Fruit fly (Drosophila melanogaster) whole organism, embryonic: ENCODE data around the gene Pgant35A.

Experiments
- Atf6 ChIP-seq: fragments of 200-800 bp; sonication (Bioruptor generic); IDR thresholded peaks from 2 replicates; pipeline ENCODE4 v1.3.6; 2022; ENCODE audit warnings: missing biosample characterization, missing genetic modification characterization
- B-H2 ChIP-seq: fragments of 200-800 bp; sonication (Bioruptor generic); optimal IDR thresholded peaks from 2 replicates; lab custom pipeline; 2018; ENCODE audit warnings: missing biosample characterization, mild to moderate bottlenecking, missing genetic modification characterization
- CG11695 ChIP-seq: fragments of 200-800 bp; sonication (Bioruptor generic); IDR thresholded peaks from 3 replicates; pipeline ENCODE4 v1.3.6; 2022; ENCODE audit warnings: missing biosample characterization, missing genetic modification characterization
- CG11723 ChIP-seq: fragments of 200-800 bp; sonication (Bioruptor generic); optimal IDR thresholded peaks from 2 replicates; lab custom pipeline; 2017; ENCODE audit warnings: missing biosample characterization, mild to moderate bottlenecking, missing genetic modification characterization
- CG13296 ChIP-seq: fragments of 200-800 bp; sonication (Bioruptor generic); optimal IDR thresholded peaks from 3 replicates; lab custom pipeline; 2018; ENCODE audit warnings: missing biosample characterization, mild to moderate bottlenecking, missing genetic modification characterization
- CG15269 ChIP-seq: fragments of 200-800 bp; sonication (Bioruptor generic); optimal IDR thresholded peaks from 2 replicates; lab custom pipeline; 2018; ENCODE audit warnings: missing biosample characterization, mild to moderate bottlenecking, missing genetic modification characterization, moderate library complexity
- CG17568 ChIP-seq: fragments of 200-800 bp; sonication (Bioruptor generic); optimal IDR thresholded peaks from 2 replicates; lab custom pipeline; 2018; ENCODE audit warnings: missing biosample characterization, mild to moderate bottlenecking, missing genetic modification characterization, moderate library complexity
- CG18619 ChIP-seq: fragments of 200-800 bp; sonication (Bioruptor generic); optimal IDR thresholded peaks from 3 replicates; lab custom pipeline; 2017; ENCODE audit warnings: missing biosample characterization, mild to moderate bottlenecking, missing genetic modification characterization
- CG2199 ChIP-seq: fragments of 200-800 bp; sonication (Bioruptor generic); IDR thresholded peaks from 3 replicates; pipeline ENCODE4 v1.3.6; 2022; ENCODE audit warnings: missing biosample characterization, missing genetic modification characterization
- CG2678 ChIP-seq: fragments of 200-800 bp; sonication (Bioruptor generic); optimal IDR thresholded peaks from 3 replicates; lab custom pipeline; 2019; ENCODE audit warnings: missing biosample characterization, mild to moderate bottlenecking, missing genetic modification characterization, moderate library complexity
- CG4360 ChIP-seq: fragments of 200-800 bp; sonication (Bioruptor generic); IDR thresholded peaks from 2 replicates; pipeline ENCODE4 v1.3.6; 2022; ENCODE audit warnings: missing biosample characterization, missing genetic modification characterization
- CG4424 ChIP-seq: fragments of 200-800 bp; sonication (Bioruptor generic); optimal IDR thresholded peaks from 3 replicates; lab custom pipeline; 2016; ENCODE audit warnings: missing biosample characterization, missing genetic modification characterization
- CG4820 ChIP-seq: fragments of 200-800 bp; sonication (Bioruptor generic); optimal IDR thresholded peaks from 3 replicates; lab custom pipeline; 2016; ENCODE audit warnings: missing biosample characterization, missing genetic modification characterization
- CG5180 ChIP-seq: fragments of 200-800 bp; sonication (Bioruptor generic); optimal IDR thresholded peaks from 3 replicates; lab custom pipeline; 2017; ENCODE audit warnings: missing biosample characterization, missing genetic modification characterization, mild to moderate bottlenecking, moderate library complexity, missing genetic modification reagents
- CG6175 ChIP-seq: fragments of 200-800 bp; sonication (Bioruptor generic); IDR thresholded peaks from 3 replicates; pipeline ENCODE4 v1.3.6; 2022; ENCODE audit warnings: missing biosample characterization, missing genetic modification characterization
- CG6654 ChIP-seq: fragments of 200-800 bp; sonication (Bioruptor generic); optimal IDR thresholded peaks from 2 replicates; lab custom pipeline; 2017; ENCODE audit warnings: missing biosample characterization, mild to moderate bottlenecking, missing genetic modification characterization
- CG6791 ChIP-seq: fragments of 200-800 bp; sonication (Bioruptor generic); IDR thresholded peaks from 3 replicates; pipeline ENCODE4 v1.3.6; 2022; ENCODE audit warnings: missing biosample characterization, missing genetic modification characterization; ENCODE audit not compliant: partially characterized antibody
- CG7745 ChIP-seq: fragments of 200-800 bp; sonication (Bioruptor generic); optimal IDR thresholded peaks from 2 replicates; lab custom pipeline; 2018; ENCODE audit warnings: missing biosample characterization, mild to moderate bottlenecking, missing genetic modification characterization, moderate library complexity
- Chrac-16 ChIP-seq: fragments of 200-800 bp; sonication (Bioruptor generic); optimal IDR thresholded peaks from 3 replicates; lab custom pipeline; 2016; ENCODE audit warnings: missing biosample characterization, missing genetic modification characterization
- Dbx ChIP-seq: fragments of 200-800 bp; sonication (Bioruptor generic); IDR thresholded peaks from 3 replicates; pipeline ENCODE4 v1.3.6; 2022; ENCODE audit warnings: missing biosample characterization, missing genetic modification characterization
- ERR ChIP-seq: fragments of 200-800 bp; sonication (Bioruptor generic); optimal IDR thresholded peaks from 2 replicates; lab custom pipeline; 2016; ENCODE audit warnings: missing biosample characterization, missing genetic modification characterization
- Eip74EF ChIP-seq, 2 experiments: fragments of 200-800 bp in 1 of 2; fragments of >200 bp in 1 of 2; sonication (Bioruptor generic) in 1 of 2; optimal IDR thresholded peaks; 2 replicates each; lab custom pipeline; 2017 to 2019; ENCODE audit warnings: missing biosample characterization in 2 of 2, missing genetic modification characterization in 2 of 2, mild to moderate bottlenecking in 1 of 2, moderate library complexity in 1 of 2
- Fer1 ChIP-seq: fragments of 200-800 bp; sonication (Bioruptor generic); optimal IDR thresholded peaks from 2 replicates; lab custom pipeline; 2017; ENCODE audit warnings: missing biosample characterization, mild to moderate bottlenecking, missing genetic modification characterization
- HmgZ ChIP-seq: fragments of 200-800 bp; sonication (Bioruptor generic); optimal IDR thresholded peaks from 2 replicates; lab custom pipeline; 2018; ENCODE audit warnings: missing biosample characterization, mild to moderate bottlenecking, missing genetic modification characterization
- Jarid2 ChIP-seq: fragments of 200-800 bp; sonication (Bioruptor generic); optimal IDR thresholded peaks from 3 replicates; lab custom pipeline; 2017; ENCODE audit warnings: mild to moderate bottlenecking, missing biosample characterization, missing genetic modification reagents, missing genetic modification characterization
- Meics ChIP-seq: fragments of 200-800 bp; sonication (Bioruptor generic); optimal IDR thresholded peaks from 2 replicates; lab custom pipeline; 2017; ENCODE audit warnings: missing biosample characterization, mild to moderate bottlenecking, missing genetic modification characterization
- Myb ChIP-seq: fragments of 200-800 bp; sonication (Bioruptor generic); optimal IDR thresholded peaks from 2 replicates; lab custom pipeline; 2016; ENCODE audit warnings: missing biosample characterization, missing genetic modification characterization
- ab ChIP-seq: fragments of 200-800 bp; sonication (Bioruptor generic); optimal IDR thresholded peaks from 2 replicates; lab custom pipeline; 2016; ENCODE audit warnings: missing biosample characterization, missing genetic modification characterization
- amos ChIP-seq: fragments of 200-800 bp; sonication (Bioruptor generic); IDR thresholded peaks from 2 replicates; pipeline ENCODE4 v1.3.6; 2022; ENCODE audit warnings: missing biosample characterization, missing genetic modification characterization; ENCODE audit not compliant: partially characterized antibody
- bbx ChIP-seq: fragments of 200-800 bp; sonication (Bioruptor generic); IDR thresholded peaks from 2 replicates; pipeline ENCODE4 v1.3.6; 2022; ENCODE audit warnings: missing biosample characterization, missing genetic modification characterization; ENCODE audit not compliant: partially characterized antibody
- btn ChIP-seq: fragments of 200-800 bp; sonication (Bioruptor generic); optimal IDR thresholded peaks from 2 replicates; lab custom pipeline; 2016; ENCODE audit warnings: missing biosample characterization, missing genetic modification characterization
- chinmo ChIP-seq: fragments of 200-800 bp; sonication (Bioruptor generic); IDR thresholded peaks from 4 replicates; pipeline ENCODE4 v1.3.6; 2022; ENCODE audit warnings: missing biosample characterization, missing genetic modification characterization; ENCODE audit not compliant: partially characterized antibody
- chn ChIP-seq: fragments of 200-800 bp; sonication (Bioruptor generic); optimal IDR thresholded peaks from 2 replicates; lab custom pipeline; 2016; ENCODE audit warnings: missing biosample characterization, missing genetic modification characterization
- esg ChIP-seq: fragments of 200-800 bp; sonication (Bioruptor generic); conservative IDR thresholded peaks from 2 replicates; pipeline ENCODE4 v1.3.6; 2022; ENCODE audit warnings: missing biosample characterization, missing genetic modification characterization
- ewg ChIP-seq: fragments of 200-800 bp; sonication (Bioruptor generic); optimal IDR thresholded peaks from 3 replicates; lab custom pipeline; 2017; ENCODE audit warnings: mild to moderate bottlenecking, missing biosample characterization, missing genetic modification reagents, missing genetic modification characterization
- hb ChIP-seq: fragments of 200-800 bp; sonication (Bioruptor generic); IDR thresholded peaks from 3 replicates; pipeline ENCODE4 v1.3.6; 2022; ENCODE audit warnings: missing biosample characterization, missing genetic modification characterization; ENCODE audit not compliant: partially characterized antibody
- hbn ChIP-seq: fragments of 200-800 bp; sonication (Bioruptor generic); IDR thresholded peaks from 2 replicates; pipeline ENCODE4 v1.3.6; 2022; ENCODE audit warnings: missing biosample characterization, missing genetic modification characterization; ENCODE audit not compliant: partially characterized antibody
- kah ChIP-seq: fragments of 200-800 bp; sonication (Bioruptor generic); optimal IDR thresholded peaks from 2 replicates; lab custom pipeline; 2018; ENCODE audit warnings: missing biosample characterization, mild to moderate bottlenecking, missing genetic modification characterization
- knrl ChIP-seq: fragments of 200-800 bp; sonication (Bioruptor generic); IDR thresholded peaks from 3 replicates; pipeline ENCODE4 v1.3.6; 2022; ENCODE audit warnings: missing biosample characterization, missing genetic modification characterization; ENCODE audit not compliant: partially characterized antibody
- otp ChIP-seq: fragments of 200-800 bp; sonication (Bioruptor generic); IDR thresholded peaks from 3 replicates; pipeline ENCODE4, ENCODE4 v1.3.6; 2022; ENCODE audit warnings: missing biosample characterization, missing genetic modification characterization
- pan ChIP-seq, 4 experiments: fragments of >200 bp in 3 of 4; fragments of 200-800 bp in 1 of 4; sonication (Bioruptor generic) in 1 of 4; optimal IDR thresholded peaks in 3 of 4; IDR thresholded peaks in 1 of 4; 2 replicates each; pipeline versions ENCODE4 v1.3.6 to Lab custom; 2017 to 2022; ENCODE audit warnings: missing biosample characterization in 2 of 4, missing genetic modification characterization in 2 of 4, mixed read lengths in 1 of 4
- phol ChIP-seq: fragments of 200-800 bp; sonication (Bioruptor generic); optimal IDR thresholded peaks from 3 replicates; lab custom pipeline; 2018; ENCODE audit warnings: missing biosample characterization, mild to moderate bottlenecking, missing genetic modification characterization, moderate library complexity
- sisA ChIP-seq: fragments of 200-800 bp; sonication (Bioruptor generic); IDR thresholded peaks from 2 replicates; pipeline ENCODE4 v1.3.6; 2022; ENCODE audit warnings: missing biosample characterization, missing genetic modification characterization
- sob ChIP-seq: fragments of 200-800 bp; sonication (Bioruptor generic); IDR thresholded peaks from 2 replicates; pipeline ENCODE4 v1.3.6; 2022; ENCODE audit warnings: missing biosample characterization, missing genetic modification characterization
- vvl ChIP-seq: fragments of 200-800 bp; sonication (Bioruptor generic); IDR thresholded peaks from 2 replicates; pipeline ENCODE4 v1.3.6; 2022; ENCODE audit warnings: missing biosample characterization, missing genetic modification characterization
- yki ChIP-seq: fragments of >200 bp; optimal IDR thresholded peaks from 3 replicates; lab custom pipeline; 2018
- z ChIP-seq: fragments of 200-800 bp; sonication (Bioruptor generic); IDR thresholded peaks from 3 replicates; pipeline ENCODE4 v1.3.6; 2022; ENCODE audit warnings: missing biosample characterization, missing genetic modification characterization
- zen2 ChIP-seq: fragments of 200-800 bp; sonication (Bioruptor generic); IDR thresholded peaks from 3 replicates; pipeline ENCODE4 v1.3.6; 2022; ENCODE audit warnings: missing biosample characterization, missing genetic modification characterization; ENCODE audit not compliant: partially characterized antibody

Gene Pgant35A

dm6 chr2L:14409428-14409933, 50.4 kb downstream of the Pgant35A start, which contains the start of gene elB:
TSS of gene elB (minus strand) at chr2L:14409549.
- TF ChIP-seq Fer1 (GFP tag; lab: Kevin White, UChicago) (peak; percentile 45), CG2678 (tag; lab: Kevin White, UChicago) (no peak), CG17568 (GFP tag; lab: Kevin White, UChicago) (peak; percentile 15), pan (optimal IDR thresholded peaks at IDR 0.05; lab: Kevin White, UChicago) (no peak), pan (GFP tag; optimal IDR thresholded peaks at IDR 0.05 in 1 of 2, IDR thresholded peaks at IDR 0.05 in 1 of 2) (peak in 1 of 2 experiments; percentile 14), hb (GFP tag; lab: Robert Waterston, UW) (no peak), CG18619 (GFP tag; lab: Kevin White, UChicago) (peak; percentile 8), bbx (GFP tag; lab: Robert Waterston, UW) (0 out of 2 replicates have a peak, but pooled peaks have one; percentile 26), ab (GFP tag; lab: Kevin White, UChicago) (no peak), kah (GFP tag; lab: Kevin White, UChicago) (peak; percentile 91), vvl (GFP tag; lab: Robert Waterston, UW) (peak; percentile 71; the same call in 1 of the 2 replicates), Chrac-16 (no peak), Atf6 (peak; percentile 53; the same call in 1 of the 2 replicates), CG5180 (no peak), CG11723 (GFP tag; lab: Kevin White, UChicago) (no peak), Meics (peak; percentile 14), ERR (GFP tag; lab: Kevin White, UChicago) (no peak), otp (GFP tag; lab: Robert Waterston, UW) (0 out of 3 replicates have a peak, but pooled peaks have one; percentile 56), esg (GFP tag; lab: Robert Waterston, UW) (no peak), ewg (GFP tag; lab: Kevin White, UChicago) (peak; percentile 77), CG15269 (tag; lab: Kevin White, UChicago) (peak; percentile 33), amos (GFP tag; lab: Robert Waterston, UW) (peak; percentile 20; the same call in 1 of the 2 replicates), yki (lab: Kevin White, UChicago) (peak; percentile 96), Dbx (GFP tag; lab: Robert Waterston, UW) (peak; percentile 65; the same call in 2 of the 3 replicates), chn (GFP tag; lab: Kevin White, UChicago) (no peak), CG6175 (GFP tag; lab: Robert Waterston, UW) (peak; percentile 30; the same call in 1 of the 3 replicates), z (GFP tag; lab: Robert Waterston, UW) (peak; percentile 57; the same call in 2 of the 3 replicates), B-H2 (GFP tag; lab: Kevin White, UChicago) (peak; percentile 15), CG6654 (no peak), btn (peak; percentile 8), knrl (GFP tag; lab: Robert Waterston, UW) (no peak), chinmo (GFP tag; lab: Robert Waterston, UW) (peak; percentile 96; the same call in 3 of the 4 replicates), sisA (GFP tag; lab: Robert Waterston, UW) (no peak), CG11695 (GFP tag; lab: Robert Waterston, UW) (peak; percentile 36; the same call in 1 of the 3 replicates), hbn (GFP tag; lab: Robert Waterston, UW) (peak; percentile 38; the same call in 1 of the 2 replicates), Jarid2 (GFP tag; lab: Kevin White, UChicago) (peak; percentile 95), sob (peak; percentile 64; the same call in 1 of the 2 replicates), Eip74EF (GFP tag; optimal IDR thresholded peaks at IDR 0.05; lab: Kevin White, UChicago) (peak in 1 of 2 experiments; percentile 41), CG13296 (GFP tag; lab: Kevin White, UChicago) (peak; percentile 6), CG6791 (peak; percentile 35; the same call in 2 of the 3 replicates), zen2 (GFP tag; lab: Robert Waterston, UW) (peak; percentile 91), HmgZ (tag; lab: Kevin White, UChicago) (peak; percentile 38), CG4820 (GFP tag; lab: Kevin White, UChicago) (no peak), Myb (GFP tag; lab: Kevin White, UChicago) (no peak), CG7745 (tag; lab: Kevin White, UChicago) (no peak), CG2199 (GFP tag; lab: Robert Waterston, UW) (0 out of 3 replicates have a peak, but pooled peaks have one; percentile 49), CG4360 (GFP tag; lab: Robert Waterston, UW) (peak; percentile 86), phol (tag; lab: Kevin White, UChicago) (no peak), CG4424 (peak; percentile 95)
